Fruit fly (Drosophila melanogaster) whole organism, prepupa: Measurements from ENCODE around the gene CG31872.
A peak's percentile ranks its signal among the peaks of the same experiment; 100 is the strongest.

Experiments used
- Blimp-1 ChIP-seq: fragments of 200-800 bp; sonication (Bioruptor generic); optimal IDR thresholded peaks from 3 replicates; lab custom pipeline; 2017; ENCODE audit warnings: missing biosample characterization, missing genetic modification characterization, mild to moderate bottlenecking, moderate library complexity, missing genetic modification reagents
- CG10669 ChIP-seq: fragments of 200-800 bp; sonication (Bioruptor generic); optimal IDR thresholded peaks from 3 replicates; lab custom pipeline; 2018; ENCODE audit warnings: missing biosample characterization, mild to moderate bottlenecking, missing genetic modification characterization, moderate library complexity
- CG11294 ChIP-seq: fragments of 200-800 bp; sonication (Bioruptor generic); IDR thresholded peaks from 2 replicates; pipeline ENCODE4 v1.3.6; 2022; ENCODE audit warnings: missing biosample characterization, missing genetic modification characterization
- CG11762 ChIP-seq: fragments of 200-800 bp; sonication (Bioruptor generic); optimal IDR thresholded peaks from 3 replicates; lab custom pipeline; 2016; ENCODE audit warnings: missing biosample characterization, missing genetic modification characterization; ENCODE audit not compliant: insufficient read depth
- CG1621 ChIP-seq: fragments of 200-800 bp; sonication (Bioruptor generic); optimal IDR thresholded peaks from 3 replicates; lab custom pipeline; 2018; ENCODE audit warnings: missing biosample characterization, mild to moderate bottlenecking, missing genetic modification characterization
- CG31627 ChIP-seq: fragments of 200-800 bp; sonication (Bioruptor generic); optimal IDR thresholded peaks from 3 replicates; lab custom pipeline; 2016; ENCODE audit warnings: missing biosample characterization, missing genetic modification characterization
- CG32006 ChIP-seq: fragments of 200-800 bp; sonication (Bioruptor generic); optimal IDR thresholded peaks from 3 replicates; lab custom pipeline; 2017; ENCODE audit warnings: missing biosample characterization, mild to moderate bottlenecking, missing genetic modification characterization
- CG4318 ChIP-seq: fragments of 200-800 bp; sonication (Bioruptor generic); optimal IDR thresholded peaks from 3 replicates; lab custom pipeline; 2017; ENCODE audit warnings: missing biosample characterization, mild to moderate bottlenecking, missing genetic modification characterization
- CG6163 ChIP-seq: fragments of 200-800 bp; sonication (Bioruptor generic); IDR thresholded peaks from 3 replicates; pipeline ENCODE4 v1.3.6; 2022; ENCODE audit warnings: missing biosample characterization, missing genetic modification characterization
- CG6808 ChIP-seq: fragments of 200-800 bp; sonication (Bioruptor generic); optimal IDR thresholded peaks from 3 replicates; lab custom pipeline; 2017; ENCODE audit warnings: missing biosample characterization, missing genetic modification characterization, mild to moderate bottlenecking, moderate library complexity, missing genetic modification reagents
- CG6854 ChIP-seq: fragments of 200-800 bp; sonication (Bioruptor generic); optimal IDR thresholded peaks from 2 replicates; lab custom pipeline; 2017; ENCODE audit warnings: missing biosample characterization, mild to moderate bottlenecking, missing genetic modification characterization
- CG7368 ChIP-seq: fragments of 200-800 bp; sonication (Bioruptor generic); optimal IDR thresholded peaks from 3 replicates; lab custom pipeline; 2016; ENCODE audit warnings: missing biosample characterization, missing genetic modification characterization
- CG8319 ChIP-seq: fragments of 200-800 bp; sonication (Bioruptor generic); optimal IDR thresholded peaks from 3 replicates; lab custom pipeline; 2016; ENCODE audit warnings: missing biosample characterization, missing genetic modification characterization
- CG8632 ChIP-seq: fragments of 200-800 bp; sonication (Bioruptor generic); optimal IDR thresholded peaks from 3 replicates; lab custom pipeline; 2016; ENCODE audit warnings: missing biosample characterization, missing genetic modification characterization
- Eip78C ChIP-seq: fragments of 200-800 bp; sonication (Bioruptor generic); peaks from one replicate; lab custom pipeline; 2016; ENCODE audit warnings: missing biosample characterization, missing genetic modification characterization
- Eip93F ChIP-seq: fragments of 200-800 bp; sonication (Bioruptor generic); optimal IDR thresholded peaks from 2 replicates; lab custom pipeline; 2016; ENCODE audit warnings: missing biosample characterization, mild to moderate bottlenecking, missing genetic modification characterization
- Gug ChIP-seq: fragments of 200-800 bp; sonication (Bioruptor generic); IDR thresholded peaks from 2 replicates; pipeline ENCODE4 v1.3.6; 2022; ENCODE audit warnings: missing biosample characterization, missing genetic modification characterization
- Hr38 ChIP-seq: sonication (Bioruptor generic); optimal IDR thresholded peaks from 2 replicates; lab custom pipeline; 2016; ENCODE audit warnings: missing biosample characterization, missing genetic modification characterization
- Hr4 ChIP-seq: fragments of 200-800 bp; sonication (Bioruptor generic); optimal IDR thresholded peaks from 3 replicates; lab custom pipeline; 2016; ENCODE audit warnings: missing biosample characterization, missing genetic modification characterization
- OdsH ChIP-seq: fragments of 200-800 bp; sonication (Bioruptor generic); optimal IDR thresholded peaks from 3 replicates; lab custom pipeline; 2016; ENCODE audit warnings: missing biosample characterization, missing genetic modification characterization
- Sox14 ChIP-seq: fragments of 200-800 bp; sonication (Bioruptor generic); optimal IDR thresholded peaks from 3 replicates; lab custom pipeline; 2016; ENCODE audit warnings: missing biosample characterization, missing genetic modification characterization
- Sox15 ChIP-seq: fragments of 200-800 bp; sonication (Bioruptor generic); optimal IDR thresholded peaks from 3 replicates; lab custom pipeline; 2016; ENCODE audit warnings: missing biosample characterization, missing genetic modification characterization
- achi ChIP-seq: fragments of 200-800 bp; sonication (Bioruptor generic); optimal IDR thresholded peaks from 3 replicates; lab custom pipeline; 2016; ENCODE audit warnings: missing biosample characterization, missing genetic modification characterization
- acj6 ChIP-seq: fragments of 200-800 bp; sonication (Bioruptor generic); optimal IDR thresholded peaks from 3 replicates; lab custom pipeline; 2016; ENCODE audit warnings: missing biosample characterization, missing genetic modification characterization
- cyc ChIP-seq: fragments of 200-800 bp; sonication (Bioruptor generic); optimal IDR thresholded peaks from 3 replicates; lab custom pipeline; 2016; ENCODE audit warnings: missing biosample characterization, missing genetic modification characterization
- dac ChIP-seq: fragments of 200-800 bp; sonication (Bioruptor generic); optimal IDR thresholded peaks from 2 replicates; lab custom pipeline; 2017; ENCODE audit warnings: missing biosample characterization, mild to moderate bottlenecking, missing genetic modification characterization
- eg ChIP-seq: fragments of 200-800 bp; sonication (Bioruptor generic); IDR thresholded peaks from 3 replicates; pipeline ENCODE4 v1.3.6; 2022; ENCODE audit warnings: missing biosample characterization, missing genetic modification characterization
- fd59A ChIP-seq: fragments of 200-800 bp; sonication (Bioruptor generic); optimal IDR thresholded peaks from 2 replicates; lab custom pipeline; 2017; ENCODE audit warnings: missing biosample characterization, mild to moderate bottlenecking, missing genetic modification characterization, missing genetic modification reagents
- fkh ChIP-seq: fragments of 200-800 bp; sonication (Bioruptor generic); optimal IDR thresholded peaks from 3 replicates; lab custom pipeline; 2017; ENCODE audit warnings: missing biosample characterization, mild to moderate bottlenecking, missing genetic modification characterization, moderate library complexity
- lz ChIP-seq: fragments of 200-800 bp; sonication (Bioruptor generic); optimal IDR thresholded peaks from 3 replicates; lab custom pipeline; 2016; ENCODE audit warnings: missing biosample characterization, missing genetic modification characterization
- net ChIP-seq: fragments of 200-800 bp; sonication (Bioruptor generic); optimal IDR thresholded peaks from 3 replicates; lab custom pipeline; 2016; ENCODE audit warnings: missing biosample characterization, missing genetic modification characterization
- pdm3 ChIP-seq: fragments of 200-800 bp; sonication (Bioruptor generic); optimal IDR thresholded peaks from 3 replicates; lab custom pipeline; 2016; ENCODE audit warnings: missing biosample characterization, missing genetic modification characterization
- salr ChIP-seq, 2 experiments: fragments of 200-800 bp; sonication (Bioruptor generic); optimal IDR thresholded peaks; 3 replicates each; lab custom pipeline; 2016 to 2018; ENCODE audit warnings: missing biosample characterization in 2 of 2, missing genetic modification characterization in 2 of 2, mild to moderate bottlenecking in 1 of 2
- spab ChIP-seq: fragments of 200-800 bp; sonication (Bioruptor generic); optimal IDR thresholded peaks from 2 replicates; lab custom pipeline; 2017; ENCODE audit warnings: missing biosample characterization, mild to moderate bottlenecking, missing genetic modification characterization, missing genetic modification reagents
- ss ChIP-seq, 2 experiments: fragments of 200-800 bp; sonication (Bioruptor generic); optimal IDR thresholded peaks; 2 replicates in 1 of 2; 3 replicates in 1 of 2; lab custom pipeline; 2017 to 2018; ENCODE audit warnings: mild to moderate bottlenecking in 2 of 2, missing biosample characterization in 2 of 2, missing genetic modification characterization in 2 of 2, moderate library complexity in 1 of 2
- svp ChIP-seq: fragments of 200-800 bp; sonication (Bioruptor generic); peaks from one replicate; lab custom pipeline; 2016; ENCODE audit warnings: missing biosample characterization, missing genetic modification characterization
- topi ChIP-seq: fragments of 200-800 bp; sonication (Bioruptor generic); optimal IDR thresholded peaks from 3 replicates; lab custom pipeline; 2016; ENCODE audit warnings: missing biosample characterization, missing genetic modification characterization

The CG31872 gene

dm6 chr2L:10632702-10633101, 7.0 kb upstream of the CG31872 start (continued):
- TF ChIP-seq Eip78C (GFP tag; lab: Kevin White, UChicago) (peak; percentile 84), lz (GFP tag; lab: Kevin White, UChicago) (peak; percentile 15), CG32006 (GFP tag; lab: Kevin White, UChicago) (no peak), CG6163 (peak; percentile 58; the same call in 1 of the 3 replicates), CG31627 (GFP tag; lab: Kevin White, UChicago) (peak; percentile 8), CG8319 (GFP tag; lab: Kevin White, UChicago) (no peak), Hr4 (GFP tag; lab: Kevin White, UChicago) (no peak), fd59A (GFP tag; lab: Kevin White, UChicago) (peak; percentile 0), OdsH (GFP tag; lab: Kevin White, UChicago) (peak; percentile 21), Eip93F (no peak), cyc (GFP tag; lab: Kevin White, UChicago) (peak; percentile 38), salr (GFP tag; optimal IDR thresholded peaks at IDR 0.05; lab: Kevin White, UChicago) (peak in 1 of 2 experiments; percentile 7), CG10669 (GFP tag; lab: Kevin White, UChicago) (peak; percentile 36), CG6808 (GFP tag; lab: Kevin White, UChicago) (peak; percentile 15), topi (GFP tag; lab: Kevin White, UChicago) (peak; percentile 14), Gug (GFP tag; lab: Robert Waterston, UW) (no peak), spab (GFP tag; lab: Kevin White, UChicago) (peak; percentile 16), acj6 (peak; percentile 5)

DNA sequence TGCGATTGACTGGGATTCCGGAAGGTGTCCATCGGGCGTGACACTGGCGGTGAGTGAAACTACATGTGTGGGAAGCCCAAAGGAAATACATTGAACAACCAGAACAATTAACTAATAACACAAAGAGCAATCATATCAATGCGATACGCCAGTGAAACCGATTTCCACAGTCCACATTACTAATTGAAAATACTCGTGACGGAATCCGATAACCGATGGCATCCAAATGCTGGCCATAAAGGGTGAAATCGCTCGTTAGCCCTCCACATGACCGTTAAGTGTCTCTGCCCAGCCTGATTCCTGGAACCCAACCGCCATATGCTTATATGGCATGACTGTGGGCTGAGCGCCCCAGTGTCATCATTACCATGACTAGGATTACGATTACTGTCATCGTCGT, 1.4 kb upstream of the CG31872 start, which contains the start of gene CG7329:
Gene CG7329, minus strand, starts transcription at position 101 of the 400 bp plus-strand sequence.
- TF ChIP-seq ss (GFP tag; optimal IDR thresholded peaks at IDR 0.05; lab: Kevin White, UChicago) (no peak), topi (GFP tag; lab: Kevin White, UChicago) (no peak), CG4318 (no peak), CG6854 (GFP tag; lab: Kevin White, UChicago) (no peak), lz (GFP tag; lab: Kevin White, UChicago) (no peak), achi (GFP tag; lab: Kevin White, UChicago) (no peak), CG8632 (no peak), CG1621 (tag; lab: Kevin White, UChicago) (no peak), spab (GFP tag; lab: Kevin White, UChicago) (no peak), pdm3 (GFP tag; lab: Kevin White, UChicago) (no peak), CG10669 (GFP tag; lab: Kevin White, UChicago) (no peak), eg (no peak), Sox15 (GFP tag; lab: Kevin White, UChicago) (no peak), Eip93F (no peak), CG11294 (GFP tag; lab: Robert Waterston, UW) (no peak), fkh (GFP tag; lab: Kevin White, UChicago) (no peak)

dm6 chr2L:10643671-10644070, 3.9 kb downstream of the CG31872 start, which contains the start of gene CG18284:
TSS of gene CG18284 (plus strand) at chr2L:10643971.
- TF ChIP-seq Gug (GFP tag; lab: Robert Waterston, UW) (no peak), CG4318 (no peak), Sox14 (GFP tag; lab: Kevin White, UChicago) (no peak), acj6 (no peak), CG11762 (GFP tag; lab: Kevin White, UChicago) (no peak), eg (no peak), net (GFP tag; lab: Kevin White, UChicago) (no peak), CG7368 (GFP tag; lab: Kevin White, UChicago) (no peak), Hr38 (GFP tag; lab: Kevin White, UChicago) (no peak), CG32006 (GFP tag; lab: Kevin White, UChicago) (no peak), dac (no peak), CG8319 (GFP tag; lab: Kevin White, UChicago) (no peak)

- no peak for TF ChIP-seq svp
- TF ChIP-seq Gug (GFP tag; lab: Robert Waterston, UW), result no peak
- TF ChIP-seq Eip78C (GFP tag; lab: Kevin White, UChicago), result no peak
- no peak for TF ChIP-seq CG11294 (GFP tag; lab: Robert Waterston, UW)
- no peak for TF ChIP-seq Blimp-1
- no peak for TF ChIP-seq lz (GFP tag; lab: Kevin White, UChicago)
- TF ChIP-seq CG7368 (GFP tag; lab: Kevin White, UChicago), result no peak
These were observed 6.4 kb downstream of the CG31872 start, which contains the start of gene CG17097 for dm6 chr2L:10646115-10646514. TSS of gene CG17097 (plus strand) at chr2L:10646415.
